Worm (Caenorhabditis elegans): ENCODE measurements around the gene cest-33.

The cest-33 gene

ce11 chrV:6342502-6342901 lies 23.0 kb downstream of the cest-33 start (continued):
- TF ChIP-seq nhr-21 (tag; optimal IDR thresholded peaks at IDR 0.05) = no peak
- TF ChIP-seq C34F6.9 (tag; optimal IDR thresholded peaks at IDR 0.05) = peak; percentile 8
- TF ChIP-seq nhr-10 (tag; optimal IDR thresholded peaks at IDR 0.05) = no peak
- TF ChIP-seq gmeb-1 (tag; optimal IDR thresholded peaks at IDR 0.05) = no peak
- no peak for TF ChIP-seq nhr-237 (tag; optimal IDR thresholded peaks at IDR 0.05)
- no peak for TF ChIP-seq lin-39 (tag; optimal IDR thresholded peaks at IDR 0.05)
- TF ChIP-seq nhr-11 (tag; optimal IDR thresholded peaks at IDR 0.05) = no peak
- no peak for TF ChIP-seq ztf-1 (GFP tag; conservative IDR thresholded peaks at IDR 0.05)
- TF ChIP-seq unc-39 (tag; optimal IDR thresholded peaks at IDR 0.05) = no peak
- TF ChIP-seq nhr-77 (tag; optimal IDR thresholded peaks at IDR 0.05) = no peak

ce11 chrV:6341078-6341638 lies 24.3 kb downstream of the cest-33 start:
- TF ChIP-seq skn-1 (tag; optimal IDR thresholded peaks at IDR 0.05) (no peak), ceh-16 (tag; optimal IDR thresholded peaks at IDR 0.05) (no peak), nhr-21 (tag; optimal IDR thresholded peaks at IDR 0.05) (no peak), ztf-1 (GFP tag; conservative IDR thresholded peaks at IDR 0.05) (no peak), C34F6.9 (tag; optimal IDR thresholded peaks at IDR 0.05) (peak; percentile 57), nhr-23 (tag; optimal IDR thresholded peaks at IDR 0.05) (no peak), mab-5 (tag; optimal IDR thresholded peaks at IDR 0.05) (no peak), nhr-77 (tag; optimal IDR thresholded peaks at IDR 0.05) (no peak), mbf-1 (tag; optimal IDR thresholded peaks at IDR 0.05) (no peak), nhr-129 (tag; optimal IDR thresholded peaks at IDR 0.05) (peak; percentile 59), fos-1 (tag; optimal IDR thresholded peaks at IDR 0.05) (no peak), elt-3 (tag; optimal IDR thresholded peaks at IDR 0.05) (no peak), snpc-4 (tag; optimal IDR thresholded peaks at IDR 0.05) (no peak), lin-39 (tag; optimal IDR thresholded peaks at IDR 0.05) (no peak), unc-62 (GFP tag; optimal IDR thresholded peaks at IDR 0.05) (no peak), nhr-25 (tag; optimal IDR thresholded peaks at IDR 0.05) (no peak), nhr-237 (tag; optimal IDR thresholded peaks at IDR 0.05) (no peak), unc-39 (tag; optimal IDR thresholded peaks at IDR 0.05) (no peak), mdl-1 (tag; optimal IDR thresholded peaks at IDR 0.05) (peak in 1 of 2 experiments; percentile 34), ZK546.5 (tag; optimal IDR thresholded peaks at IDR 0.05) (no peak), zag-1 (tag; optimal IDR thresholded peaks at IDR 0.05) (peak; percentile 65), crh-2 (tag; optimal IDR thresholded peaks at IDR 0.05) (peak; percentile 11), peb-1 (tag; optimal IDR thresholded peaks at IDR 0.05) (no peak), nhr-12 (tag; optimal IDR thresholded peaks at IDR 0.05) (no peak), ceh-82 (tag; optimal IDR thresholded peaks at IDR 0.05) (no peak), egl-27 (tag; optimal IDR thresholded peaks at IDR 0.05) (no peak), nhr-10 (tag; optimal IDR thresholded peaks at IDR 0.05) (no peak), gmeb-1 (tag; optimal IDR thresholded peaks at IDR 0.05) (no peak), ztf-4 (tag; optimal IDR thresholded peaks at IDR 0.05) (no peak), Y55F3AM.14 (GFP tag; optimal IDR thresholded peaks at IDR 0.05) (peak; percentile 10), sma-3 (GFP tag; optimal IDR thresholded peaks at IDR 0.05) (no peak), nhr-11 (tag; optimal IDR thresholded peaks at IDR 0.05) (no peak), unc-55 (GFP tag; optimal IDR thresholded peaks at IDR 0.05) (peak; percentile 66), nhr-6 (tag; optimal IDR thresholded peaks at IDR 0.05) (no peak), aly-2 (tag; optimal IDR thresholded peaks at IDR 0.05) (no peak), ama-1 (optimal IDR thresholded peaks at IDR 0.05) (no peak), lsy-2 (tag; optimal IDR thresholded peaks at IDR 0.05) (no peak), dmd-4 (tag; optimal IDR thresholded peaks at IDR 0.05) (no peak), alr-1 (tag; optimal IDR thresholded peaks at IDR 0.05) (no peak), lin-13 (GFP tag; optimal IDR thresholded peaks at IDR 0.05) (no peak), sma-9 (GFP tag; optimal IDR thresholded peaks at IDR 0.05) (no peak), sma-9 (tag; optimal IDR thresholded peaks at IDR 0.05) (no peak), R02D3.7 (tag; optimal IDR thresholded peaks at IDR 0.05) (no peak), lin-11 (tag; optimal IDR thresholded peaks at IDR 0.05) (no peak), sem-4 (tag; optimal IDR thresholded peaks at IDR 0.05) (no peak), elt-1 (tag; optimal IDR thresholded peaks at IDR 0.05) (no peak), ztf-11 (tag; optimal IDR thresholded peaks at IDR 0.05) (no peak), blmp-1 (tag; optimal IDR thresholded peaks at IDR 0.05; ENCODE audit: insufficient read depth) (no peak), F13H6.1 (tag; optimal IDR thresholded peaks at IDR 0.05) (peak; percentile 26)

Data from whole organism, L2 larva.